Fruit fly (Drosophila melanogaster) whole organism: ENCODE results near the gene Liprin-beta.

ENCODE experiments used
- CG8478 ChIP-seq: fragments of >200 bp; optimal IDR thresholded peaks from 2 replicates; lab custom pipeline; 2018; ENCODE audit warnings: inconsistent platforms
- EcR ChIP-seq, 2 experiments: fragments of >200 bp; optimal IDR thresholded peaks; 2 replicates each; lab custom pipeline; 2017; ENCODE audit warnings: missing biosample characterization in 2 of 2, missing genetic modification characterization in 2 of 2, missing genetic modification reagents in 2 of 2
- psq ChIP-seq: fragments of >200 bp; optimal IDR thresholded peaks from 2 replicates; lab custom pipeline; 2017
- usp ChIP-seq: fragments of >200 bp; optimal IDR thresholded peaks from 2 replicates; lab custom pipeline; 2017; ENCODE audit warnings: missing biosample characterization, missing genetic modification characterization, mixed read lengths

DNA sequence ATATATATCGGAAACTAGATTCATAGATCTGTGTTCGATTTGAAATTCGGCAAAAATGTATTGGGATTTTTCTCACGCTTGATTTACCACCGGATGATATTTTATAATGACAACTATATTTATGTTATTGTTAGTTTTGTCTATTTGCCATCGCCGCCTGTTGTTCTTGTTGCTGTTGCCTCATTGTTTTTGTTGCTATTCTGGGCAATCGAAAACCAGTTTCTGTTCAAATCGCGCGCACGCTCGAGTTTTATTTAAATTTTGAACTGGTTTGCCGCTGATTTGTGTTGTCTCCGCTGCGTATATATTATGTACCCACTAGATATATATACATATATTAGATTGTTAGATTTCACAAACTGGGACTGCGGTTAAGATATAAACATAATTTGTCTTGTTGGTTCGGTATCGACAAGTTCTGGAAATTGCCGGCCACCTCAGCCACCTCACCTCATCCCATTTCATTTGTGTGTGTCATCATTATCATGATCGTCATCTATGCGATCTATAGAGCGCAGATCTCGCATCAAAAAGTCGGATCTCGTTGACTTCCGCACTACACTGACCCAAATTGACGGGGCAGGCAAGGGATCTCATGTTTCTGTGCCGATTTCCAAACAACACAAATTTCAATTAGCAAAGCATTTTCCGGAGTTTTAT, 22.2 kb upstream of the Liprin-beta start:
- TF ChIP-seq EcR (GFP tag; optimal IDR thresholded peaks at IDR 0.05; lab: Kevin White, UChicago): no peak
- TF ChIP-seq CG8478 (lab: Kevin White, UChicago): no peak
- TF ChIP-seq usp (GFP tag; lab: Kevin White, UChicago): no peak
- TF ChIP-seq psq: no peak
